Worm (Caenorhabditis elegans) whole organism, L2 larva: Measurements from ENCODE around the gene F11C1.7.

Experiments
- R02D3.7 ChIP-seq: fragments of 150-350 bp; optimal IDR thresholded peaks from 2 replicates; lab custom pipeline; 2014; ENCODE audit warnings: missing biosample characterization, missing genetic modification characterization
- ZK546.5 ChIP-seq: sonication (generic microtip); optimal IDR thresholded peaks from 2 replicates; lab custom pipeline; 2017; ENCODE audit warnings: missing biosample characterization, missing genetic modification characterization
- alr-1 ChIP-seq: fragments of 150-350 bp; optimal IDR thresholded peaks from 2 replicates; lab custom pipeline; 2014; ENCODE audit warnings: missing biosample characterization, missing genetic modification characterization
- aly-2 ChIP-seq: fragments of 150-350 bp; optimal IDR thresholded peaks from 2 replicates; lab custom pipeline; 2014; ENCODE audit warnings: missing biosample characterization, missing genetic modification characterization
- blmp-1 ChIP-seq: sonication (generic microtip); optimal IDR thresholded peaks from 2 replicates; lab custom pipeline; 2017; ENCODE audit warnings: missing genetic modification characterization, mild to moderate bottlenecking, missing compliant biosample characterization, antibody characterized with exemption, moderate library complexity; ENCODE audit not compliant: insufficient read depth
- ceh-16 ChIP-seq: fragments of 150-350 bp; optimal IDR thresholded peaks from 2 replicates; lab custom pipeline; 2014; ENCODE audit warnings: missing biosample characterization, missing genetic modification characterization
- crh-2 ChIP-seq: sonication (generic microtip); optimal IDR thresholded peaks from 2 replicates; lab custom pipeline; 2017; ENCODE audit warnings: missing biosample characterization, missing genetic modification characterization
- egl-27 ChIP-seq: sonication (generic microtip); optimal IDR thresholded peaks from 3 replicates; lab custom pipeline; 2017; ENCODE audit warnings: missing biosample characterization, missing genetic modification reagents, missing genetic modification characterization
- elt-1 ChIP-seq: fragments of 150-350 bp; optimal IDR thresholded peaks from 2 replicates; lab custom pipeline; 2014; ENCODE audit warnings: missing biosample characterization, missing genetic modification characterization
- elt-3 ChIP-seq: sonication (generic microtip); optimal IDR thresholded peaks from 2 replicates; lab custom pipeline; 2017; ENCODE audit warnings: missing biosample characterization, missing genetic modification characterization
- fos-1 ChIP-seq: fragments of 150-350 bp; optimal IDR thresholded peaks from 2 replicates; lab custom pipeline; 2014; ENCODE audit warnings: missing biosample characterization, missing genetic modification characterization
- lin-11 ChIP-seq: fragments of 150-350 bp; sonication (generic microtip); optimal IDR thresholded peaks from 2 replicates; lab custom pipeline; 2014; ENCODE audit warnings: missing biosample characterization, missing genetic modification characterization, inconsistent platforms, mixed read lengths
- lin-13 ChIP-seq: fragments of 150-350 bp; optimal IDR thresholded peaks from 2 replicates; lab custom pipeline; 2014; ENCODE audit warnings: missing biosample characterization, missing genetic modification reagents, missing genetic modification characterization
- lsy-2 ChIP-seq, 2 experiments: fragments of 150-350 bp in 1 of 2; sonication (generic microtip) in 1 of 2; optimal IDR thresholded peaks; 2 replicates each; lab custom pipeline; 2014 to 2017; ENCODE audit warnings: missing biosample characterization in 2 of 2, missing genetic modification characterization in 2 of 2
- mab-5 ChIP-seq: fragments of 150-350 bp; optimal IDR thresholded peaks from 2 replicates; lab custom pipeline; 2014; ENCODE audit warnings: missing biosample characterization, missing genetic modification characterization
- mbf-1 ChIP-seq: sonication (generic microtip); optimal IDR thresholded peaks from 2 replicates; lab custom pipeline; 2017; ENCODE audit warnings: missing biosample characterization, missing genetic modification characterization
- mdl-1 ChIP-seq, 2 experiments: fragments of 150-350 bp in 1 of 2; sonication (generic microtip) in 1 of 2; optimal IDR thresholded peaks; 2 replicates each; lab custom pipeline; 2017; ENCODE audit warnings: missing biosample characterization in 2 of 2, missing genetic modification characterization in 2 of 2
- nhr-12 ChIP-seq: fragments of 150-350 bp; optimal IDR thresholded peaks from 2 replicates; lab custom pipeline; 2014; ENCODE audit warnings: missing biosample characterization, missing genetic modification characterization
- nhr-129 ChIP-seq: fragments of 150-350 bp; optimal IDR thresholded peaks from 2 replicates; lab custom pipeline; 2014; ENCODE audit warnings: missing biosample characterization, missing genetic modification characterization
- nhr-21 ChIP-seq: fragments of 150-350 bp; optimal IDR thresholded peaks from 2 replicates; lab custom pipeline; 2014; ENCODE audit warnings: missing biosample characterization, missing genetic modification characterization
- nhr-23 ChIP-seq: fragments of 150-350 bp; optimal IDR thresholded peaks from 2 replicates; lab custom pipeline; 2014; ENCODE audit warnings: missing biosample characterization, missing genetic modification reagents, missing genetic modification characterization
- nhr-237 ChIP-seq: fragments of 150-350 bp; optimal IDR thresholded peaks from 2 replicates; lab custom pipeline; 2014; ENCODE audit warnings: missing biosample characterization, missing genetic modification characterization
- nhr-25 ChIP-seq: fragments of 150-350 bp; sonication (generic microtip); optimal IDR thresholded peaks from 3 replicates; lab custom pipeline; 2014; ENCODE audit warnings: missing biosample characterization, missing genetic modification characterization
- nhr-6 ChIP-seq: fragments of 150-350 bp; optimal IDR thresholded peaks from 2 replicates; lab custom pipeline; 2014; ENCODE audit warnings: missing biosample characterization, missing genetic modification characterization
- nhr-77 ChIP-seq: fragments of 150-350 bp; optimal IDR thresholded peaks from 2 replicates; lab custom pipeline; 2014; ENCODE audit warnings: missing biosample characterization, missing genetic modification characterization
- peb-1 ChIP-seq: fragments of 150-350 bp; optimal IDR thresholded peaks from 2 replicates; lab custom pipeline; 2014; ENCODE audit warnings: missing biosample characterization, missing genetic modification characterization
- sma-3 ChIP-seq: sonication (generic microtip); optimal IDR thresholded peaks from 2 replicates; lab custom pipeline; 2016; ENCODE audit warnings: missing genetic modification reagents, missing genetic modification characterization, missing compliant biosample characterization
- sma-9 ChIP-seq, 2 experiments: fragments of 150-350 bp in 1 of 2; sonication (generic microtip) in 1 of 2; optimal IDR thresholded peaks; 2 replicates each; lab custom pipeline; 2014 to 2016; ENCODE audit warnings: missing genetic modification characterization in 2 of 2, mild to moderate bottlenecking in 1 of 2, missing biosample characterization in 1 of 2, missing compliant biosample characterization in 1 of 2, missing genetic modification reagents in 1 of 2, moderate library complexity in 1 of 2
- snpc-4 ChIP-seq: fragments of 150-350 bp; optimal IDR thresholded peaks from 2 replicates; lab custom pipeline; 2014; ENCODE audit warnings: missing biosample characterization, missing genetic modification characterization
- unc-39 ChIP-seq: fragments of 150-350 bp; optimal IDR thresholded peaks from 2 replicates; lab custom pipeline; 2014; ENCODE audit warnings: missing biosample characterization, missing genetic modification characterization
- unc-62 ChIP-seq: fragments of 150-350 bp; optimal IDR thresholded peaks from 2 replicates; lab custom pipeline; 2014; ENCODE audit warnings: missing biosample characterization, missing genetic modification reagents, missing genetic modification characterization
- zag-1 ChIP-seq: fragments of 150-350 bp; optimal IDR thresholded peaks from 2 replicates; lab custom pipeline; 2014; ENCODE audit warnings: missing biosample characterization, missing genetic modification characterization
- ztf-11 ChIP-seq: sonication (generic microtip); optimal IDR thresholded peaks from 2 replicates; lab custom pipeline; 2017; ENCODE audit warnings: missing biosample characterization, missing genetic modification characterization
- ztf-4 ChIP-seq: fragments of 150-350 bp; optimal IDR thresholded peaks from 2 replicates; lab custom pipeline; 2014; ENCODE audit warnings: missing biosample characterization, missing genetic modification characterization

Gene F11C1.7

DNA sequence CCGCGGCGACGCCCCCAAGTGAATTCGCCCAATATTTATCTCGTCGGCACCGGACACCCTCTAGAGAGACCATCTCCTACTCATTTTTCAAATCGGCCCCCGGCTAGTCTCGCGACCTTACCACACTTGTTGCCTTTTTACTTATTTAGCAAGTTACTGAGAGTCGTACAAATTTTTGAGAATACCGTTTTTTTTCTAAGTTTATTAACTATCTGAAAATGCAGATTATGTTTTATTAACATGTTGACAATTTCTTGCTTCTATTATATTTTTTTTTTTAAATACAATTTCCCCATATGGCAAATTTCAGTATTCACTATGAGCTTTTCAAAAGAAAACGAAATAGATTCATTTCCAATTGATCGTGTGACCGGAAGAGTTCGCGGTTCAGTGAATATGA, 12.4 kb upstream of the F11C1.7 start, which contains the start of the genes F11C1.4 and F11C1.10:
F11C1.4 (plus strand) TSS at position 301 of the 400 bp plus-strand sequence.
F11C1.10 (plus strand) TSS at position 309 of the 400 bp plus-strand sequence.
- no peak for TF ChIP-seq nhr-77 (tag; lab: Kevin White, UChicago)
- TF ChIP-seq sma-3, result no peak
- TF ChIP-seq nhr-23, result no peak
- no peak for TF ChIP-seq R02D3.7 (tag; lab: Kevin White, UChicago)
- TF ChIP-seq ztf-4, result no peak
- no peak for TF ChIP-seq egl-27
- TF ChIP-seq elt-1 (tag; lab: Kevin White, UChicago), result no peak
- no peak for TF ChIP-seq aly-2 (tag; lab: Kevin White, UChicago)
- no peak for TF ChIP-seq ZK546.5 (tag; lab: Kevin White, UChicago)
- TF ChIP-seq snpc-4 (tag; lab: Kevin White, UChicago), result no peak
- no peak for TF ChIP-seq fos-1 (tag; lab: Kevin White, UChicago)
- TF ChIP-seq alr-1 (tag; lab: Kevin White, UChicago), result no peak
- no peak for TF ChIP-seq mdl-1 (tag; optimal IDR thresholded peaks at IDR 0.05; lab: Kevin White, UChicago)
- TF ChIP-seq elt-3 (tag; lab: Kevin White, UChicago), result no peak
- no peak for TF ChIP-seq sma-9 (GFP tag; optimal IDR thresholded peaks at IDR 0.05; lab: Kevin White, UChicago)
- TF ChIP-seq sma-9 (tag; optimal IDR thresholded peaks at IDR 0.05; lab: Kevin White, UChicago), result no peak
- no peak for TF ChIP-seq blmp-1
- no peak for TF ChIP-seq nhr-129 (tag; lab: Kevin White, UChicago)
- TF ChIP-seq nhr-25 (tag; lab: Kevin White, UChicago), result no peak
- no peak for TF ChIP-seq lin-13 (GFP tag; lab: Kevin White, UChicago)
- no peak for TF ChIP-seq nhr-6 (tag; lab: Kevin White, UChicago)

DNA sequence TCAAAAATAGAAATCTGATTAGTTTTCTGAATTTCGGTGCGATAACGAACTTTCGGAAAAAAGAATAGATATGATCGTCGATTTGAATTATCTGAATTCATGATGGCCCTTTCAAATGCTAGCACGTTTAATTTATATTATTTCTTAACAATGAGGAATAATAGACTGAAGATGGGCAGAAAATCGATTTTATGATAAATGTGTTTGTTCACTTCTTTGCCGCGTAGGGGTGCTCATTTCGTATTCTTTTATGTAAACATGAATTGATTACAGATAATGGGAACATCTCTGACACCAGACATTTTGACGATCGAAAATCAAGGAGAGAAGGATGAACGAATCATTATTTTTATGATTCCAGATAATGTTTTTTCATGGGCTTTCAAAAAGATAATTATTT, 11.7 kb upstream of the F11C1.7 start, which contains the start of gene F11C1.9:
F11C1.9 (minus strand) TSS at position 101 of the 400 bp plus-strand sequence.
- TF ChIP-seq zag-1 (tag; lab: Kevin White, UChicago) (no peak), aly-2 (tag; lab: Kevin White, UChicago) (no peak), crh-2 (tag; lab: Kevin White, UChicago) (no peak), ceh-16 (tag; lab: Kevin White, UChicago) (no peak), peb-1 (tag; lab: Kevin White, UChicago) (no peak), alr-1 (tag; lab: Kevin White, UChicago) (no peak), mab-5 (tag; lab: Kevin White, UChicago) (no peak), lin-11 (tag; lab: Kevin White, UChicago) (no peak), ztf-4 (no peak), nhr-237 (tag; lab: Kevin White, UChicago) (no peak)

DNA sequence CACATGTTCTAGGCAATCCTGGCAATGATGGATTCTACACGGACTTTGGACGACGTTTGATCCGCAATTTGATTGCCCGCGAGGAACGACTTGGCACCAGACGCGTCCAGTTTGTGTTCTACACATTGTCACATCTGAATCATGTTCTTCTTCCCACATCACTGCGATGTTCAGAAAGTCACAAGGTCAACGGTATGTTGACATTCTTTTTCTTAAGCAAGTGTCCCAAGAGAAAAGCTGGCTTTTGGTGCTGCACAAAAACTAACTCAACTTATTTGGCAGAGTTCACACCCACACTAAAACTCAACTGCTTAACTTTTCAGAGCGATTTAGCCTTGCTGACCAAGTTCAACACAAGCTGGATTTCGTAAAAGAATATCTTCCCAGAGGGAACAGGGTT, 10.6 kb upstream of the F11C1.7 start:
- no peak for TF ChIP-seq sma-9 (GFP tag; optimal IDR thresholded peaks at IDR 0.05; lab: Kevin White, UChicago)
- no peak for TF ChIP-seq sma-9 (tag; optimal IDR thresholded peaks at IDR 0.05; lab: Kevin White, UChicago)
- no peak for TF ChIP-seq ztf-11

DNA sequence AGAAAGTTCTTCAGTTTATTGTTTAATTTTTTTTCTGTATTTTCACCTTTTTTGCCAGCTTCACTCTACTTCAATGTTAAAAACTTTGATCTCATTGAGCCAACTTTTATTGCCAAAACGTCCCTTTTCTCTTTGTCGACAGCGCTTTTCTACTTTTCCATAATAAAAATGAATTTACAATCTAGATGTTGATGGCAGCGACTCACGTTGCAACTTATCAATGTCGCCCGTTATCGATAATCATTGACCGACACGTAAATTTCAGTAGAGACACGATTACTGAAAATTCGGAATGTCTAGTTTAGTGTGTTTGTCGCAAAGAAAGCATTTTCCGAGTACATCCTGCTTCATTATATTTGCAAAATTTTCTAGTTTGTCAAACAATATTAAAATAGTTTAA, 9.4 kb upstream of the F11C1.7 start:
- TF ChIP-seq mdl-1 (tag; optimal IDR thresholded peaks at IDR 0.05; lab: Kevin White, UChicago) (no peak), nhr-12 (tag; lab: Kevin White, UChicago) (no peak), nhr-129 (tag; lab: Kevin White, UChicago) (no peak), unc-62 (GFP tag; lab: Kevin White, UChicago) (no peak), nhr-21 (no peak), fos-1 (tag; lab: Kevin White, UChicago) (peak; percentile 64), mab-5 (tag; lab: Kevin White, UChicago) (no peak), sma-9 (GFP tag; optimal IDR thresholded peaks at IDR 0.05; lab: Kevin White, UChicago) (peak; percentile 11), sma-9 (tag; optimal IDR thresholded peaks at IDR 0.05; lab: Kevin White, UChicago) (no peak)

DNA sequence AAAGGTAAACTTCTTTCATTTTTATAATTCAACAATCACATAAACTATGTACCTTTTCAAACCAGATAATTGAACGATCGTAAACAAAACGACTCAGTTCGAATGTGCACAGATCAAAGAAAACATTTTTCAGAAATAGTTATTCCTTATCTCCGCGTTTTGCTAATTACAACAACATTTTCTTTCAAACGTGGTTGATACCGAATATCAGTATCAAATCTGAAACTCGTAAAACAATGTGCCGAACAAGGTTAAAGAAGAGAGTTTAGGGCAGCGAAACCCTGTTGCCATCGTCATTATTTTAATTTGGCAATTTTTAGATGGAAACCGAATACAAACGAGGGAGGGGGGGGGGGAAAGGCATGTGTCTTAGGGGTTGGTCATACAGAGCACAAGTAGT, 7.8 kb upstream of the F11C1.7 start, which contains the start of gene scav-4:
scav-4 (plus strand) TSS at position 383 of the 400 bp plus-strand sequence.
- TF ChIP-seq crh-2 (tag; lab: Kevin White, UChicago) (peak; percentile 54), fos-1 (tag; lab: Kevin White, UChicago) (peak; percentile 42), alr-1 (tag; lab: Kevin White, UChicago) (no peak), mbf-1 (tag; lab: Kevin White, UChicago) (no peak), unc-39 (no peak), sma-9 (GFP tag; optimal IDR thresholded peaks at IDR 0.05; lab: Kevin White, UChicago) (peak; percentile 13), sma-9 (tag; optimal IDR thresholded peaks at IDR 0.05; lab: Kevin White, UChicago) (no peak), lsy-2 (tag; optimal IDR thresholded peaks at IDR 0.05; lab: Kevin White, UChicago) (no peak), R02D3.7 (tag; lab: Kevin White, UChicago) (no peak)
